Worm (Caenorhabditis elegans) whole organism, L3 larva: Measurements from ENCODE around the gene gcy-6.
A peak's percentile ranks its signal among the peaks of the same experiment; 100 is the strongest.

ENCODE experiments used
- R02D3.7 ChIP-seq: fragments of 150-350 bp; optimal IDR thresholded peaks from 2 replicates; lab custom pipeline; 2014; ENCODE audit warnings: missing biosample characterization, missing genetic modification characterization
- ZK546.5 ChIP-seq: sonication (generic microtip); optimal IDR thresholded peaks from 2 replicates; lab custom pipeline; 2017; ENCODE audit warnings: missing biosample characterization, missing genetic modification characterization
- ama-1 ChIP-seq: fragments of 150-350 bp; optimal IDR thresholded peaks from 2 replicates; lab custom pipeline; 2018
- ceh-28 ChIP-seq: fragments of 150-350 bp; optimal IDR thresholded peaks from 2 replicates; lab custom pipeline; 2014; ENCODE audit warnings: missing biosample characterization, missing genetic modification reagents, missing genetic modification characterization
- ceh-9 ChIP-seq: sonication (generic microtip); optimal IDR thresholded peaks from 2 replicates; lab custom pipeline; 2018; ENCODE audit warnings: missing biosample characterization, missing genetic modification characterization
- daf-12 ChIP-seq: fragments of 150-350 bp; optimal IDR thresholded peaks from 2 replicates; lab custom pipeline; 2014; ENCODE audit warnings: missing biosample characterization, missing genetic modification reagents, missing genetic modification characterization
- egl-5 ChIP-seq: fragments of 150-350 bp; optimal IDR thresholded peaks from 2 replicates; lab custom pipeline; 2017; ENCODE audit warnings: missing biosample characterization, missing genetic modification reagents, missing genetic modification characterization, inconsistent platforms
- elt-2 ChIP-seq: sonication (generic microtip); optimal IDR thresholded peaks from 2 replicates; lab custom pipeline; 2016; ENCODE audit warnings: missing genetic modification reagents, mild to moderate bottlenecking, missing genetic modification characterization, missing compliant biosample characterization
- elt-3 ChIP-seq, 3 experiments: fragments of 150-350 bp in 1 of 3; sonication (generic microtip) in 2 of 3; optimal IDR thresholded peaks; 2 replicates in 2 of 3; 4 replicates in 1 of 3; lab custom pipeline; 2014 to 2017; ENCODE audit warnings: missing biosample characterization in 3 of 3, missing genetic modification characterization in 3 of 3
- fkh-10 ChIP-seq: sonication (generic microtip); optimal IDR thresholded peaks from 2 replicates; lab custom pipeline; 2017; ENCODE audit warnings: missing biosample characterization, missing genetic modification reagents, missing genetic modification characterization
- fos-1 ChIP-seq: fragments of 150-350 bp; optimal IDR thresholded peaks from 2 replicates; lab custom pipeline; 2014; ENCODE audit warnings: missing biosample characterization, missing genetic modification characterization
- lin-15B ChIP-seq: fragments of 150-350 bp; optimal IDR thresholded peaks from 2 replicates; lab custom pipeline; 2014; ENCODE audit warnings: missing biosample characterization, missing genetic modification characterization
- lin-39 ChIP-seq: fragments of 150-350 bp; optimal IDR thresholded peaks from 2 replicates; lab custom pipeline; 2018; ENCODE audit warnings: missing biosample characterization, missing genetic modification reagents, missing genetic modification characterization
- lsy-12 ChIP-seq: sonication (generic microtip); optimal IDR thresholded peaks from 2 replicates; lab custom pipeline; 2016; ENCODE audit warnings: mild to moderate bottlenecking, missing genetic modification characterization, missing compliant biosample characterization
- mml-1 ChIP-seq: fragments of 150-350 bp; sonication (generic microtip); optimal IDR thresholded peaks from 3 replicates; lab custom pipeline; 2014; ENCODE audit warnings: missing biosample characterization, missing genetic modification characterization
- nfya-1 ChIP-seq: sonication (generic microtip); optimal IDR thresholded peaks from 2 replicates; lab custom pipeline; 2017; ENCODE audit warnings: missing genetic modification characterization, mild to moderate bottlenecking, missing compliant biosample characterization, antibody characterized with exemption, moderate library complexity; ENCODE audit not compliant: insufficient read depth
- nhr-11 ChIP-seq: fragments of 150-350 bp; optimal IDR thresholded peaks from 2 replicates; lab custom pipeline; 2014; ENCODE audit warnings: missing biosample characterization, missing genetic modification characterization
- nhr-12 ChIP-seq: fragments of 150-350 bp; optimal IDR thresholded peaks from 2 replicates; lab custom pipeline; 2014; ENCODE audit warnings: missing biosample characterization, missing genetic modification characterization
- nhr-23 ChIP-seq: fragments of 150-350 bp; optimal IDR thresholded peaks from 2 replicates; lab custom pipeline; 2014; ENCODE audit warnings: missing biosample characterization, missing genetic modification reagents, missing genetic modification characterization
- nhr-25 ChIP-seq: sonication (generic microtip); optimal IDR thresholded peaks from 2 replicates; lab custom pipeline; 2017; ENCODE audit warnings: missing biosample characterization, missing genetic modification characterization
- nhr-28 ChIP-seq: fragments of 150-350 bp; optimal IDR thresholded peaks from 2 replicates; lab custom pipeline; 2014; ENCODE audit warnings: missing biosample characterization, missing genetic modification characterization
- nhr-43 ChIP-seq: sonication (generic microtip); optimal IDR thresholded peaks from 2 replicates; lab custom pipeline; 2016; ENCODE audit warnings: mild to moderate bottlenecking, missing genetic modification characterization, missing compliant biosample characterization; ENCODE audit not compliant: poor library complexity, severe bottlenecking
- nhr-67 ChIP-seq: fragments of 150-350 bp; optimal IDR thresholded peaks from 2 replicates; lab custom pipeline; 2014; ENCODE audit warnings: missing biosample characterization, missing genetic modification characterization
- nhr-76 ChIP-seq: fragments of 150-350 bp; sonication (generic microtip); optimal IDR thresholded peaks from 5 replicates; lab custom pipeline; 2014; ENCODE audit warnings: missing biosample characterization, missing genetic modification characterization
- nhr-77 ChIP-seq: fragments of 150-350 bp; optimal IDR thresholded peaks from 2 replicates; lab custom pipeline; 2014; ENCODE audit warnings: missing biosample characterization, missing genetic modification characterization
- pha-4 ChIP-seq: fragments of 150-350 bp; optimal IDR thresholded peaks from 2 replicates; lab custom pipeline; 2014; ENCODE audit warnings: missing biosample characterization, missing genetic modification reagents, missing genetic modification characterization
- pqm-1 ChIP-seq: fragments of 150-350 bp; optimal IDR thresholded peaks from 2 replicates; lab custom pipeline; 2017; ENCODE audit warnings: missing biosample characterization, missing genetic modification characterization, inconsistent platforms
- sea-2 ChIP-seq: fragments of 150-350 bp; sonication (generic microtip); optimal IDR thresholded peaks from 4 replicates; lab custom pipeline; 2014; ENCODE audit warnings: missing biosample characterization, missing genetic modification reagents, missing genetic modification characterization
- skn-1 ChIP-seq: fragments of 150-350 bp; optimal IDR thresholded peaks from 2 replicates; lab custom pipeline; 2014; ENCODE audit warnings: missing biosample characterization, missing genetic modification characterization
- snpc-4 ChIP-seq: fragments of 150-350 bp; optimal IDR thresholded peaks from 2 replicates; lab custom pipeline; 2014; ENCODE audit warnings: missing biosample characterization, missing genetic modification characterization
- tbx-2 ChIP-seq: sonication (generic microtip); optimal IDR thresholded peaks from 2 replicates; lab custom pipeline; 2016; ENCODE audit warnings: mild to moderate bottlenecking, missing genetic modification characterization, missing compliant biosample characterization
- unc-39 ChIP-seq: sonication (generic microtip); optimal IDR thresholded peaks from 4 replicates; lab custom pipeline; 2017; ENCODE audit warnings: missing biosample characterization, missing genetic modification characterization
- unc-62 ChIP-seq: fragments of 150-350 bp; sonication (generic microtip); optimal IDR thresholded peaks from 4 replicates; lab custom pipeline; 2014; ENCODE audit warnings: missing biosample characterization, missing genetic modification reagents, missing genetic modification characterization
- zag-1 ChIP-seq: fragments of 150-350 bp; optimal IDR thresholded peaks from 2 replicates; lab custom pipeline; 2014; ENCODE audit warnings: missing biosample characterization, missing genetic modification characterization
- ztf-11 ChIP-seq: fragments of 150-350 bp; optimal IDR thresholded peaks from 2 replicates; lab custom pipeline; 2014; ENCODE audit warnings: missing biosample characterization, missing genetic modification characterization
- ztf-4 ChIP-seq: fragments of 150-350 bp; optimal IDR thresholded peaks from 2 replicates; lab custom pipeline; 2014; ENCODE audit warnings: missing biosample characterization, missing genetic modification characterization

gcy-6 gene

DNA sequence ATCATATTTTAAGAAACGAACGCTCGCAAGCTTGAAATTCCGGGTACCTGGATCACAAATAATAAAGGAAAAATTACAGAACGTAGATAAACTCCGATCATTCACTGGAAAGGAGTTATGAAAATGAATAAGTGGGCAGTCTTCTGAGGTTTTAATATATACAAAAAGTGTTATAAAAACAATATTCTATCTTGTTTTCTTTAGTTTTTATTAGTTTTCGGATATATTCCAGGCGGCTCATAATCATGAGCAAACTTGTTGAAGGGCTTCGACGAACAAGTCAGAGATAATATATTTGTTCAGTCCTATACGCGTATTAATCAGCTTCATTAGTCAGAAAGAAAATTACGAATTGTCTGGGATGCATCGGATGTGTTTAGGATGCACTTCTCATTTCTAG, at the start of gene gcy-6:
TSS of gene gcy-6 (minus strand) at position 101 of the 400 bp plus-strand sequence.
- TF ChIP-seq nhr-25 (tag; lab: Kevin White, UChicago) (no peak), ZK546.5 (tag; lab: Kevin White, UChicago) (no peak), nhr-28 (tag; lab: Kevin White, UChicago) (no peak), ceh-28 (no peak), ama-1 (lab: Kevin White, UChicago) (no peak), tbx-2 (tag; lab: Kevin White, UChicago) (no peak), nhr-43 (tag; lab: Kevin White, UChicago) (no peak), mml-1 (tag; lab: Kevin White, UChicago) (no peak), daf-12 (tag; lab: Kevin White, UChicago) (no peak), pqm-1 (tag; lab: Kevin White, UChicago) (no peak), ztf-11 (no peak), lsy-12 (tag; lab: Kevin White, UChicago) (no peak), zag-1 (tag; lab: Kevin White, UChicago) (no peak), ceh-9 (tag; lab: Kevin White, UChicago) (no peak), elt-3 (tag; optimal IDR thresholded peaks at IDR 0.05; lab: Kevin White, UChicago) (no peak), fos-1 (tag; lab: Kevin White, UChicago) (no peak), nhr-12 (tag; lab: Kevin White, UChicago) (no peak), R02D3.7 (tag; lab: Kevin White, UChicago) (no peak), nhr-77 (tag; lab: Kevin White, UChicago) (no peak), lin-15B (tag; lab: Kevin White, UChicago) (no peak)
- TF ChIP-seq, all 47 proteins: peak for 0

DNA sequence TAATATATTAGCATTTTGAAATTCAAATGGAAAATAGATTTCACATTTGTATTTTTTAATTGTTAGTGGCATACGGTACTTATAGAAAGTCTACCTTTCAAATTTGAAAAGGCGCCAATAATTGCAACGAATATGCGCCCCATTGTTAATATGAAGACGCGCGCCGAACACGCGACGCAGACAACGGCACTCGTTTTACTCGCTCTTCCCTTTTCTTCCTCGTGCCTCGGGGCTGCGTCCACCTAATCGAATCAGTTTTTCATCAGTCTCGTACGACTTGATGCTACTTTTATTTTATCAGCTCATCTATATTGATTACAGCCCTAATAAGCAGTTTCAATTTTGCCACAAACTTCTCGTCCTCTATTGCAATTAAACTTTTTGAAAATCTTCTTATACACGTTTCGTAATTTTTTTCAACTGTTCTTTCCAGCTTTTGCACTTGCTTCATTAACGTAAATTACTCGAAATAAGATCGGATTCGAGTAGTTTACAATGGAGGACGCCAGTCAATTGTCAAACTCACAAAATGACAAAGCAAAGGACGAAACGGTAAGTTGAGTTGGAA, 48.1 kb upstream of the gcy-6 start, which contains the start of gene cash-1:
TSS of gene cash-1 (plus strand) at position 432 of the 568 bp plus-strand sequence.
- TF ChIP-seq lin-15B (tag; lab: Kevin White, UChicago) (peak; percentile 93), lin-39 (peak; percentile 80), pha-4 (tag; lab: Kevin White, UChicago) (peak; percentile 87), zag-1 (tag; lab: Kevin White, UChicago) (no peak), lsy-12 (tag; lab: Kevin White, UChicago) (no peak), snpc-4 (tag; lab: Kevin White, UChicago) (peak; percentile 66), nhr-25 (tag; lab: Kevin White, UChicago) (peak; percentile 75), nfya-1 (tag; lab: Kevin White, UChicago) (peak; percentile 74), pqm-1 (tag; lab: Kevin White, UChicago) (peak; percentile 60), ceh-9 (tag; lab: Kevin White, UChicago) (no peak), nhr-23 (tag; lab: Kevin White, UChicago) (peak; percentile 66), elt-2 (tag; lab: Kevin White, UChicago) (peak; percentile 77), unc-62 (no peak), nhr-67 (tag; lab: Kevin White, UChicago) (no peak), ceh-28 (peak; percentile 9), skn-1 (peak; percentile 38), ama-1 (lab: Kevin White, UChicago) (no peak)
- TF ChIP-seq, all 47 proteins: peak for 11

DNA sequence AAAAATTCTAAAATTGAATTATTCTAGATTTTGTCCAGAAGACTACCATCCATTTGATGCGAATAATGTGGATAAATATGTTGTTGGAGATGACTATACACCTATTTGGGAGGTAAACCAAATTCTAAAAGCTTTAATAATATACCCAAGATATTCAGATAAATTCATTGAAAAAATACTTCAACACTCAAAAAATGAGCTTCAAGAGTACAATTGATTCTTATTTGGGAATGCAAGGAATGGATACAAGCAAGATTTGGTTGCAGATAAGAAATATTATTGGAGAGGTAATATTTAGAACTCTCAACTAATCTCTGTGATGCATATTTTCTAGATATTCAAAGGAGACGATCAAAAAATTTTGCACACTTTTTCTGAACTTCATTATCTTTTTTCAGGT, 46.3 kb upstream of the gcy-6 start:
- TF ChIP-seq nhr-12 (tag; lab: Kevin White, UChicago) (no peak), ztf-11 (no peak), pha-4 (tag; lab: Kevin White, UChicago) (no peak), ZK546.5 (tag; lab: Kevin White, UChicago) (no peak), ztf-4 (no peak), lin-39 (no peak), nhr-76 (no peak), nhr-77 (tag; lab: Kevin White, UChicago) (no peak), lin-15B (tag; lab: Kevin White, UChicago) (no peak), egl-5 (tag; lab: Kevin White, UChicago) (no peak), mml-1 (tag; lab: Kevin White, UChicago) (no peak), ama-1 (lab: Kevin White, UChicago) (no peak), fkh-10 (GFP tag; lab: Kevin White, UChicago) (no peak), elt-3 (tag; optimal IDR thresholded peaks at IDR 0.05; lab: Kevin White, UChicago) (no peak), unc-39 (no peak), fos-1 (tag; lab: Kevin White, UChicago) (no peak), nhr-11 (tag; lab: Kevin White, UChicago) (no peak), sea-2 (no peak), nhr-25 (tag; lab: Kevin White, UChicago) (no peak)
